Fruit fly (Drosophila melanogaster) Kc167 (cell line): ENCODE data around the gene Cul2.

Source experiments
- Myc ChIP-seq: fragments of >200 bp; optimal IDR thresholded peaks from 2 replicates; lab custom pipeline; 2017; ENCODE audit warnings: missing external identifiers
- h ChIP-seq: fragments of >200 bp; optimal IDR thresholded peaks from 3 replicates; lab custom pipeline; 2018; ENCODE audit warnings: missing external identifiers

dm6 chr2L:21627957-21628356 lies 30.6 kb upstream of the Cul2 start:
- TF ChIP-seq h (lab: Kevin White, UChicago) = no peak
- TF ChIP-seq Myc (lab: Kevin White, UChicago) = no peak
